Fruit fly (Drosophila melanogaster) whole organism, embryonic: ENCODE results near the gene CG34268.
A peak's percentile ranks its signal among the peaks of the same experiment; 100 is the strongest.

Experiments used
- Abd-B ChIP-seq: fragments of 200-800 bp; sonication (Bioruptor generic); optimal IDR thresholded peaks from 2 replicates; lab custom pipeline; 2018; ENCODE audit warnings: missing biosample characterization, mild to moderate bottlenecking, missing genetic modification characterization, moderate library complexity
- B-H1 ChIP-seq: fragments of 200-800 bp; sonication (Bioruptor generic); IDR thresholded peaks from 3 replicates; pipeline ENCODE4 v1.3.6; 2022; ENCODE audit warnings: missing biosample characterization, missing genetic modification characterization
- CG11085 ChIP-seq: fragments of 200-800 bp; sonication (Bioruptor generic); IDR thresholded peaks from 2 replicates; pipeline ENCODE4 v1.3.6; 2022; ENCODE audit warnings: missing biosample characterization, missing genetic modification characterization
- CG11398 ChIP-seq: fragments of 200-800 bp; sonication (Bioruptor generic); optimal IDR thresholded peaks from 2 replicates; lab custom pipeline; 2016; ENCODE audit warnings: missing biosample characterization, missing genetic modification characterization
- CG11696 ChIP-seq: fragments of 200-800 bp; sonication (Bioruptor generic); IDR thresholded peaks from 2 replicates; pipeline ENCODE4 v1.3.6; 2022; ENCODE audit warnings: missing biosample characterization, missing genetic modification characterization
- CG12219 ChIP-seq: fragments of 200-800 bp; sonication (Bioruptor generic); optimal IDR thresholded peaks from 3 replicates; lab custom pipeline; 2018; ENCODE audit warnings: missing biosample characterization, mild to moderate bottlenecking, missing genetic modification characterization
- CG13296 ChIP-seq: fragments of 200-800 bp; sonication (Bioruptor generic); optimal IDR thresholded peaks from 3 replicates; lab custom pipeline; 2018; ENCODE audit warnings: missing biosample characterization, mild to moderate bottlenecking, missing genetic modification characterization
- CG14965 ChIP-seq: fragments of 200-800 bp; sonication (Bioruptor generic); optimal IDR thresholded peaks from 2 replicates; lab custom pipeline; 2016; ENCODE audit warnings: missing biosample characterization, missing genetic modification characterization, borderline replicate concordance
- CG15514 ChIP-seq: fragments of 200-800 bp; sonication (Bioruptor generic); optimal IDR thresholded peaks from 3 replicates; lab custom pipeline; 2017; ENCODE audit warnings: missing biosample characterization, missing genetic modification characterization, mild to moderate bottlenecking, moderate library complexity, missing genetic modification reagents
- CG1602 ChIP-seq: fragments of 200-800 bp; sonication (Bioruptor generic); optimal IDR thresholded peaks from 3 replicates; lab custom pipeline; 2016; ENCODE audit warnings: missing biosample characterization, missing genetic modification characterization
- CG16779 ChIP-seq: fragments of 200-800 bp; sonication (Bioruptor generic); IDR thresholded peaks from 2 replicates; pipeline ENCODE4 v1.3.6; 2022; ENCODE audit warnings: missing biosample characterization, missing genetic modification characterization
- CG16813 ChIP-seq: fragments of 200-800 bp; sonication (Bioruptor generic); IDR thresholded peaks from 3 replicates; pipeline ENCODE4 v1.3.6; 2022; ENCODE audit warnings: missing biosample characterization, missing genetic modification characterization; ENCODE audit not compliant: partially characterized antibody
- CG1792 ChIP-seq: fragments of 200-800 bp; sonication (Bioruptor generic); optimal IDR thresholded peaks from 2 replicates; lab custom pipeline; 2016; ENCODE audit warnings: missing biosample characterization, missing genetic modification characterization
- CG18599 ChIP-seq: fragments of 200-800 bp; sonication (Bioruptor generic); optimal IDR thresholded peaks from 3 replicates; lab custom pipeline; 2017; ENCODE audit warnings: missing biosample characterization, missing genetic modification characterization, mild to moderate bottlenecking, moderate library complexity, missing genetic modification reagents
- CG3163 ChIP-seq: fragments of 200-800 bp; sonication (Bioruptor generic); optimal IDR thresholded peaks from 3 replicates; lab custom pipeline; 2016; ENCODE audit warnings: missing biosample characterization, missing genetic modification characterization
- CG34376 ChIP-seq: fragments of 200-800 bp; sonication (Bioruptor generic); optimal IDR thresholded peaks from 2 replicates; lab custom pipeline; 2018; ENCODE audit warnings: missing biosample characterization, mild to moderate bottlenecking, missing genetic modification characterization
- CG4404 ChIP-seq: fragments of 200-800 bp; sonication (Bioruptor generic); IDR thresholded peaks from 2 replicates; pipeline ENCODE4 v1.3.6; 2022; ENCODE audit warnings: missing biosample characterization, missing genetic modification characterization
- CG4730 ChIP-seq: fragments of 200-800 bp; sonication (Bioruptor generic); IDR thresholded peaks from 2 replicates; pipeline ENCODE4 v1.3.6; 2022; ENCODE audit warnings: missing biosample characterization, missing genetic modification characterization
- CG6683 ChIP-seq: fragments of 200-800 bp; sonication (Bioruptor generic); optimal IDR thresholded peaks from 2 replicates; lab custom pipeline; 2017; ENCODE audit warnings: missing biosample characterization, mild to moderate bottlenecking, missing genetic modification characterization, missing genetic modification reagents
- CG7963 ChIP-seq: fragments of 200-800 bp; sonication (Bioruptor generic); IDR thresholded peaks from 3 replicates; pipeline ENCODE4 v1.3.6; 2022; ENCODE audit warnings: missing biosample characterization, missing genetic modification characterization; ENCODE audit not compliant: partially characterized antibody
- Dll ChIP-seq: fragments of 200-800 bp; sonication (Bioruptor generic); IDR thresholded peaks from 4 replicates; pipeline ENCODE4 v1.3.6; 2022; ENCODE audit warnings: missing biosample characterization, missing genetic modification characterization; ENCODE audit not compliant: partially characterized antibody
- Ets97D ChIP-seq: fragments of 200-800 bp; sonication (Bioruptor generic); optimal IDR thresholded peaks from 3 replicates; lab custom pipeline; 2016; ENCODE audit warnings: missing biosample characterization, missing genetic modification characterization
- Hand ChIP-seq: fragments of 200-800 bp; sonication (Bioruptor generic); optimal IDR thresholded peaks from 2 replicates; lab custom pipeline; 2017; ENCODE audit warnings: mild to moderate bottlenecking, missing biosample characterization, missing genetic modification reagents, missing genetic modification characterization
- Meics ChIP-seq: fragments of 200-800 bp; sonication (Bioruptor generic); optimal IDR thresholded peaks from 2 replicates; lab custom pipeline; 2017; ENCODE audit warnings: missing biosample characterization, mild to moderate bottlenecking, missing genetic modification characterization
- NK7.1 ChIP-seq: fragments of 200-800 bp; sonication (Bioruptor generic); optimal IDR thresholded peaks from 3 replicates; lab custom pipeline; 2016; ENCODE audit warnings: missing biosample characterization, missing genetic modification characterization
- Ptx1 ChIP-seq: fragments of 200-800 bp; sonication (Bioruptor generic); IDR thresholded peaks from 2 replicates; pipeline ENCODE4 v1.3.6; 2022; ENCODE audit warnings: missing biosample characterization, missing genetic modification characterization
- Sin3A ChIP-seq: fragments of >200 bp; optimal IDR thresholded peaks from 2 replicates; lab custom pipeline; 2018
- Six4 ChIP-seq: fragments of 200-800 bp; sonication (Bioruptor generic); optimal IDR thresholded peaks from 2 replicates; lab custom pipeline; 2016; ENCODE audit warnings: missing biosample characterization, missing genetic modification characterization
- Spps ChIP-seq: fragments of 200-800 bp; sonication (Bioruptor generic); optimal IDR thresholded peaks from 2 replicates; lab custom pipeline; 2018; ENCODE audit warnings: missing biosample characterization, mild to moderate bottlenecking, missing genetic modification characterization
- Ssrp ChIP-seq: fragments of 200-800 bp; sonication (Bioruptor generic); optimal IDR thresholded peaks from 2 replicates; lab custom pipeline; 2018; ENCODE audit warnings: missing biosample characterization, mild to moderate bottlenecking, missing genetic modification characterization, moderate library complexity
- Trl ChIP-seq, 3 experiments: fragments of >200 bp in 2 of 3; fragments of 200-800 bp in 1 of 3; sonication (Bioruptor generic) in 1 of 3; optimal IDR thresholded peaks; 2 replicates in 1 of 3; 3 replicates in 2 of 3; lab custom pipeline; 2016 to 2017; ENCODE audit warnings: missing biosample characterization in 1 of 3, missing genetic modification characterization in 1 of 3
- Xrp1 ChIP-seq: fragments of 200-800 bp; sonication (Bioruptor generic); IDR thresholded peaks from 2 replicates; pipeline ENCODE4 v1.3.6; 2022; ENCODE audit warnings: missing biosample characterization, missing genetic modification characterization
- al ChIP-seq: fragments of 200-800 bp; sonication (Bioruptor generic); IDR thresholded peaks from 2 replicates; pipeline ENCODE4 v1.3.6; 2022; ENCODE audit warnings: missing biosample characterization, missing genetic modification characterization
- amos ChIP-seq: fragments of 200-800 bp; sonication (Bioruptor generic); IDR thresholded peaks from 2 replicates; pipeline ENCODE4 v1.3.6; 2022; ENCODE audit warnings: missing biosample characterization, missing genetic modification characterization; ENCODE audit not compliant: partially characterized antibody
- bsh ChIP-seq, 2 experiments: fragments of 200-800 bp; sonication (Bioruptor generic); optimal IDR thresholded peaks; 2 replicates each; lab custom pipeline; 2017 to 2018; ENCODE audit warnings: mild to moderate bottlenecking in 2 of 2, missing biosample characterization in 2 of 2, missing genetic modification characterization in 2 of 2, moderate library complexity in 1 of 2
- dmrt99B ChIP-seq: fragments of 200-800 bp; sonication (Bioruptor generic); optimal IDR thresholded peaks from 2 replicates; lab custom pipeline; 2018; ENCODE audit warnings: missing biosample characterization, mild to moderate bottlenecking, missing genetic modification characterization, moderate library complexity
- eve ChIP-seq, 2 experiments: fragments of >200 bp; optimal IDR thresholded peaks; 2 replicates each; lab custom pipeline; 2017; ENCODE audit warnings: missing biosample characterization in 2 of 2, missing genetic modification characterization in 2 of 2
- fd102C ChIP-seq: fragments of 200-800 bp; sonication (Bioruptor generic); optimal IDR thresholded peaks from 2 replicates; lab custom pipeline; 2018; ENCODE audit warnings: missing biosample characterization, mild to moderate bottlenecking, missing genetic modification characterization, moderate library complexity
- fd96Cb ChIP-seq: fragments of 200-800 bp; sonication (Bioruptor generic); optimal IDR thresholded peaks from 2 replicates; lab custom pipeline; 2018; ENCODE audit warnings: missing biosample characterization, mild to moderate bottlenecking, missing genetic modification characterization, moderate library complexity
- gsb ChIP-seq: fragments of 200-800 bp; sonication (Bioruptor generic); IDR thresholded peaks from 2 replicates; pipeline ENCODE4 v1.3.6; 2022; ENCODE audit warnings: missing biosample characterization, missing genetic modification characterization
- her ChIP-seq: fragments of 200-800 bp; sonication (Bioruptor generic); optimal IDR thresholded peaks from 2 replicates; lab custom pipeline; 2016; ENCODE audit warnings: missing biosample characterization, missing genetic modification characterization
- kay ChIP-seq: fragments of 200-800 bp; sonication (Bioruptor generic); optimal IDR thresholded peaks from 2 replicates; lab custom pipeline; 2016; ENCODE audit warnings: missing biosample characterization, missing genetic modification characterization
- schlank ChIP-seq: fragments of 200-800 bp; sonication (Bioruptor generic); optimal IDR thresholded peaks from 2 replicates; lab custom pipeline; 2018; ENCODE audit warnings: missing biosample characterization, mild to moderate bottlenecking, missing genetic modification characterization
- sd ChIP-seq: fragments of 200-800 bp; sonication (Bioruptor generic); optimal IDR thresholded peaks from 3 replicates; lab custom pipeline; 2018; ENCODE audit warnings: missing biosample characterization, mild to moderate bottlenecking, missing genetic modification characterization, moderate library complexity
- sisA ChIP-seq: fragments of 200-800 bp; sonication (Bioruptor generic); IDR thresholded peaks from 2 replicates; pipeline ENCODE4 v1.3.6; 2022; ENCODE audit warnings: missing biosample characterization, missing genetic modification characterization
- so ChIP-seq: fragments of 200-800 bp; sonication (Bioruptor generic); IDR thresholded peaks from 3 replicates; pipeline ENCODE4 v1.3.6; 2022; ENCODE audit warnings: missing biosample characterization, missing genetic modification characterization
- tap ChIP-seq: fragments of 200-800 bp; optimal IDR thresholded peaks from 3 replicates; lab custom pipeline; 2019; ENCODE audit warnings: missing biosample characterization, mild to moderate bottlenecking, missing genetic modification characterization, moderate library complexity
- vnd ChIP-seq: fragments of 200-800 bp; sonication (Bioruptor generic); IDR thresholded peaks from 3 replicates; pipeline ENCODE4 v1.3.6; 2022; ENCODE audit warnings: missing biosample characterization, missing genetic modification characterization; ENCODE audit not compliant: partially characterized antibody
- yki ChIP-seq: fragments of >200 bp; optimal IDR thresholded peaks from 3 replicates; lab custom pipeline; 2018

Gene CG34268

dm6 chr3L:545512-546161 lies 44.9 kb downstream of the CG34268 start (continued):
- TF ChIP-seq so (GFP tag; lab: Robert Waterston, UW): no peak
- TF ChIP-seq Hand (GFP tag; lab: Kevin White, UChicago): peak; percentile 76
- no peak; the same call in 1 of the 2 replicates for TF ChIP-seq gsb (GFP tag; lab: Robert Waterston, UW)
- TF ChIP-seq CG15514 (GFP tag; lab: Kevin White, UChicago): peak; percentile 64
- no peak for TF ChIP-seq CG16813 (GFP tag; lab: Robert Waterston, UW)
- peak; percentile 58 for TF ChIP-seq CG4730 (GFP tag; lab: Robert Waterston, UW)
- peak; percentile 53 for TF ChIP-seq CG12219 (GFP tag; lab: Kevin White, UChicago)
- peak; percentile 41 for TF ChIP-seq CG11398
- TF ChIP-seq kay (GFP tag; lab: Kevin White, UChicago): no peak
- TF ChIP-seq Ssrp (tag; lab: Kevin White, UChicago): peak; percentile 24
- peak; percentile 40; the same call in 1 of the 2 replicates for TF ChIP-seq al
- no peak; the same call in 1 of the 2 replicates for TF ChIP-seq CG11085
- TF ChIP-seq CG11696: no peak
- TF ChIP-seq dmrt99B (tag; lab: Kevin White, UChicago): peak; percentile 72
- TF ChIP-seq eve (GFP tag; optimal IDR thresholded peaks at IDR 0.05; lab: Kevin White, UChicago): peak in 1 of 2 experiments; percentile 29
- no peak for TF ChIP-seq CG1602
- peak; percentile 49 for TF ChIP-seq CG6683 (GFP tag; lab: Kevin White, UChicago)
- no peak for TF ChIP-seq Six4
- peak; percentile 93 for TF ChIP-seq CG18599
- no peak for TF ChIP-seq her (GFP tag; lab: Kevin White, UChicago)
- no peak for TF ChIP-seq yki (lab: Kevin White, UChicago)
- peak; percentile 63 for TF ChIP-seq CG13296 (GFP tag; lab: Kevin White, UChicago)
- TF ChIP-seq Xrp1: peak; percentile 65
- TF ChIP-seq CG34376 (GFP tag; lab: Kevin White, UChicago): peak; percentile 2
- peak; percentile 47 for TF ChIP-seq CG3163 (GFP tag; lab: Kevin White, UChicago)
- peak; percentile 24 for TF ChIP-seq Ets97D (GFP tag; lab: Kevin White, UChicago)
- peak; percentile 84 for TF ChIP-seq Meics (GFP tag; lab: Kevin White, UChicago)
- peak; percentile 61 for TF ChIP-seq NK7.1
- TF ChIP-seq vnd (GFP tag; lab: Robert Waterston, UW): no peak
- TF ChIP-seq bsh (GFP tag; optimal IDR thresholded peaks at IDR 0.05; lab: Kevin White, UChicago): peak; percentile 19 to 68
- no peak for TF ChIP-seq CG7963
- peak; percentile 78 for TF ChIP-seq Ptx1 (GFP tag; lab: Robert Waterston, UW)
- TF ChIP-seq fd102C (GFP tag; lab: Kevin White, UChicago): no peak
- no peak for TF ChIP-seq CG14965 (GFP tag; lab: Kevin White, UChicago)
- peak; percentile 52 for TF ChIP-seq tap (tag; lab: Kevin White, UChicago)
- TF ChIP-seq amos (GFP tag; lab: Robert Waterston, UW): no peak; the same call in 1 of the 2 replicates
- TF ChIP-seq schlank: peak; percentile 69
- TF ChIP-seq Sin3A (lab: Kevin White, UChicago): no peak
- TF ChIP-seq sd (tag; lab: Kevin White, UChicago): peak; percentile 24
- no peak for TF ChIP-seq Dll (GFP tag; lab: Robert Waterston, UW)
- peak; percentile 51 for TF ChIP-seq sisA (GFP tag; lab: Robert Waterston, UW)
- peak; percentile 46; the same call in 1 of the 2 replicates for TF ChIP-seq CG4404 (GFP tag; lab: Robert Waterston, UW)
- peak; percentile 13; the same call in 1 of the 3 replicates for TF ChIP-seq B-H1 (GFP tag; lab: Robert Waterston, UW)
- TF ChIP-seq Trl (optimal IDR thresholded peaks at IDR 0.05; lab: Kevin White, UChicago): peak in 1 of 2 experiments; percentile 38
- peak; percentile 43 for TF ChIP-seq Trl (GFP tag; optimal IDR thresholded peaks at IDR 0.05; lab: Kevin White, UChicago)
- no peak for TF ChIP-seq Spps (tag; lab: Kevin White, UChicago)
- peak; percentile 25 for TF ChIP-seq Abd-B (GFP tag; lab: Kevin White, UChicago)
- TF ChIP-seq CG16779 (GFP tag; lab: Robert Waterston, UW): no peak
- TF ChIP-seq fd96Cb: peak; percentile 37
- TF ChIP-seq CG1792: peak; percentile 34
